Fruit fly (Drosophila melanogaster) whole organism, pupa: ENCODE measurements around the gene strat.

ENCODE experiments used
- CG13204 ChIP-seq: fragments of 200-800 bp; sonication (Bioruptor generic); optimal IDR thresholded peaks from 2 replicates; lab custom pipeline; 2018; ENCODE audit warnings: missing biosample characterization, mild to moderate bottlenecking, missing genetic modification characterization, moderate library complexity
- CG14655 ChIP-seq: fragments of 200-800 bp; sonication (Bioruptor generic); optimal IDR thresholded peaks from 3 replicates; lab custom pipeline; 2017; ENCODE audit warnings: mild to moderate bottlenecking, missing biosample characterization, missing genetic modification reagents, missing genetic modification characterization
- CG17806 ChIP-seq: fragments of 200-800 bp; sonication (Bioruptor generic); optimal IDR thresholded peaks from 2 replicates; lab custom pipeline; 2018; ENCODE audit warnings: missing biosample characterization, mild to moderate bottlenecking, missing genetic modification characterization, moderate library complexity
- CG8159 ChIP-seq: fragments of 200-800 bp; sonication (Bioruptor generic); optimal IDR thresholded peaks from 3 replicates; lab custom pipeline; 2018; ENCODE audit warnings: missing biosample characterization, mild to moderate bottlenecking, missing genetic modification characterization, moderate library complexity
- Ets98B ChIP-seq: fragments of 200-800 bp; sonication (Bioruptor generic); IDR thresholded peaks from 2 replicates; pipeline ENCODE4 v1.3.6; 2022; ENCODE audit warnings: missing biosample characterization, missing genetic modification characterization
- Pif1A ChIP-seq: fragments of 200-800 bp; sonication (Bioruptor generic); optimal IDR thresholded peaks from 3 replicates; lab custom pipeline; 2016; ENCODE audit warnings: missing biosample characterization, missing genetic modification characterization
- Pif1B ChIP-seq: fragments of 200-800 bp; sonication (Bioruptor generic); optimal IDR thresholded peaks from 3 replicates; lab custom pipeline; 2016; ENCODE audit warnings: missing biosample characterization, missing genetic modification characterization
- Snoo ChIP-seq: fragments of 200-800 bp; sonication (Bioruptor generic); optimal IDR thresholded peaks from 3 replicates; lab custom pipeline; 2017; ENCODE audit warnings: missing biosample characterization, mild to moderate bottlenecking, missing genetic modification characterization, inconsistent platforms
- gl ChIP-seq: fragments of 200-800 bp; sonication (Bioruptor generic); optimal IDR thresholded peaks from 2 replicates; lab custom pipeline; 2018; ENCODE audit warnings: missing biosample characterization, mild to moderate bottlenecking, missing genetic modification characterization
- rn ChIP-seq: fragments of 200-800 bp; sonication (Bioruptor generic); IDR thresholded peaks from 2 replicates; pipeline ENCODE4 v1.3.6; 2022; ENCODE audit warnings: missing biosample characterization, missing genetic modification characterization

- TF ChIP-seq CG8159 (tag; lab: Kevin White, UChicago) (no peak), Pif1A (GFP tag; lab: Kevin White, UChicago) (no peak), Pif1B (GFP tag; lab: Kevin White, UChicago) (no peak), Ets98B (no peak), gl (tag; lab: Kevin White, UChicago) (no peak), CG13204 (GFP tag; lab: Kevin White, UChicago) (no peak), rn (GFP tag; lab: Robert Waterston, UW) (no peak), CG14655 (GFP tag; lab: Kevin White, UChicago) (no peak), Snoo (tag; lab: Kevin White, UChicago) (no peak), CG17806 (tag; lab: Kevin White, UChicago) (no peak)
Measured at dm6 chr2L:8294043-8294442, 26.1 kb upstream of the strat start.
